Worm (Caenorhabditis elegans): ENCODE results near the gene bre-5.

bre-5 gene

ce11 chrIV:12061229-12061628, 10.2 kb upstream of the bre-5 start, which contains the start of gene K08E4.8:
TSS of gene K08E4.8 (minus strand) at chrIV:12061329.
- no peak for TF ChIP-seq unc-62 (GFP tag; optimal IDR thresholded peaks at IDR 0.05)

- TF ChIP-seq unc-62 (GFP tag; optimal IDR thresholded peaks at IDR 0.05) = no peak
Measured at ce11 chrIV:12057508-12057907, 6.5 kb upstream of the bre-5 start, which contains the start of gene K08E4.3. TSS of gene K08E4.3 (plus strand) at chrIV:12057742.

DNA sequence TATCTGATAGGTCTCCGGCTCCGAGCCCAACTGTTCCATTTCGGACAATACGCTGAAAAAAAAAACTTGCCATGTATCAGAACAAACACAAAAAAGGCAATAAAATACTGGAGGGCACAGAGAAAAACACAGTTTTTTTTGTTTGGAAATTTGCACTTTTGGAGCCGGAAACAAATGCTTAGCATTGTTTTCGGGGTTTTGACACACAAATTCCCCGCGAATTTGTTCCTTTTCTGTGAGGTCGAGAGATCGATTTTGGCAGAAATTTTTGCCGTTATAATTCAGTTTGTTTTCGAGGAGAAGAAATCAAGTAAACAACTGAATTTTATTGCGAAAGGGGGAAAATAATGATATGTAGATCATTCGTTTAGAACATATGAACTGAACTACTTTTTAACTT, 5.6 kb upstream of the bre-5 start, which contains the start of gene K08E4.2:
Gene K08E4.2 (minus strand): TSS at position 54 of the 400 bp plus-strand sequence.
- no peak for TF ChIP-seq unc-62 (GFP tag; optimal IDR thresholded peaks at IDR 0.05)

DNA sequence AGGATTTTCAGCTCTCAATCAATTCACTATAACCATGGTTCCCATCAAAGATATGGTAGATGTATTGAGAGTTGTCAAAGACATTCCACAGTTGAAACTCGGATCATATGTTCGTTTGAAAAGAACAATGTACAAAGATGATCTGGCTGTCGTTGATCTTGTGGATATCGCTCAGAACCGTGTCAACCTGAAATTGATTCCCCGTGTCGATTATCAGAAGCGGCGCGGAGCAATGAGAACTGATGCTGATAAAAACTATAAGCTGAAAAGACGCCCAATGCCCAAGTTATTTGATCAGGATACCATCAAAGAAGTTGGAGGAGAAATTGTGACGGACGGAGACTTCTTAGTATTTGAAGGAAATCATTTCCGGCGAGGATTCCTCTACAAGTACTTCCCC, 1.4 kb upstream of the bre-5 start:
- TF ChIP-seq unc-62 (GFP tag; optimal IDR thresholded peaks at IDR 0.05) = no peak

DNA sequence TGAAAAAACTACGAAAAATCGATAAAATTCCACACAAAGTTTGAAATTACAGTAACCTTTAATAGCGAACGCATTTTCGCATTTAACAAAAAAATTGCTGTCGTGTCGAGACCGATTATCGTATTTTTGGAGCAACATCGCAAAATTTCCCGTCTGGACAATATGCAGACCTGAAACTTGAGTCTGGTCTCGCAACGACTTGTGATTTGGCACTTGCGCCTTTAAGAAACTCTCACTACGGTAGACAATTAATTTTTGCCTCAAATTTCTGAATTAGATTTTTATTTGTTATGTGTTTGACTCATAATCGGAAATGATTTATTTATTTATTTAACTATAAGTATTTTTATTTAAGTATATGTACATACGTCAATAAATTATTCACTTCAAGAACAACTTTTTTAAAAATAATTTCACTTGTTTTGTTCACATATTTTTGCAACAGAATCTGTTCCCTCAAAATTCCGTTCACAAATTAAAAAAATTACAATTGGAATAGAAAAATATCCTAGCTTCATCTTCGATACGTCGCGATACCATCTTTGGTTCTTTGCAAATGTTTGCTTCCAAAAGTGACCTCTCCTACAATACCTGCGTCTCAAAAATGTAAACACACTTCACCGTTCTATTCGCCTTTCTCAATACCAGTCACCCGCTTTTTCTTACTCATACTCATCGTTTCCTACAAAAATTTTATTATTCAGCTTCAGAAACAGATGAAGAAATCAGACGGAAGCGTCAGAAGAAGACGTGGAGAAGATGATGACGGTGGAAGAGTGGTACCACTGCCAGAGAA, 3.3 kb downstream of the bre-5 start, which contains the start of gene T12G3.4:
Gene T12G3.4 (plus strand): TSS at position 705 of the 796 bp plus-strand sequence.
- TF ChIP-seq unc-62 (GFP tag; optimal IDR thresholded peaks at IDR 0.05) = no peak

ce11 chrIV:12046524-12047203, 4.4 kb downstream of the bre-5 start, which contains the start of gene T12G3.2:
TSS of gene T12G3.2 (minus strand) at chrIV:12046967.
- no peak for TF ChIP-seq unc-62 (GFP tag; optimal IDR thresholded peaks at IDR 0.05)

DNA sequence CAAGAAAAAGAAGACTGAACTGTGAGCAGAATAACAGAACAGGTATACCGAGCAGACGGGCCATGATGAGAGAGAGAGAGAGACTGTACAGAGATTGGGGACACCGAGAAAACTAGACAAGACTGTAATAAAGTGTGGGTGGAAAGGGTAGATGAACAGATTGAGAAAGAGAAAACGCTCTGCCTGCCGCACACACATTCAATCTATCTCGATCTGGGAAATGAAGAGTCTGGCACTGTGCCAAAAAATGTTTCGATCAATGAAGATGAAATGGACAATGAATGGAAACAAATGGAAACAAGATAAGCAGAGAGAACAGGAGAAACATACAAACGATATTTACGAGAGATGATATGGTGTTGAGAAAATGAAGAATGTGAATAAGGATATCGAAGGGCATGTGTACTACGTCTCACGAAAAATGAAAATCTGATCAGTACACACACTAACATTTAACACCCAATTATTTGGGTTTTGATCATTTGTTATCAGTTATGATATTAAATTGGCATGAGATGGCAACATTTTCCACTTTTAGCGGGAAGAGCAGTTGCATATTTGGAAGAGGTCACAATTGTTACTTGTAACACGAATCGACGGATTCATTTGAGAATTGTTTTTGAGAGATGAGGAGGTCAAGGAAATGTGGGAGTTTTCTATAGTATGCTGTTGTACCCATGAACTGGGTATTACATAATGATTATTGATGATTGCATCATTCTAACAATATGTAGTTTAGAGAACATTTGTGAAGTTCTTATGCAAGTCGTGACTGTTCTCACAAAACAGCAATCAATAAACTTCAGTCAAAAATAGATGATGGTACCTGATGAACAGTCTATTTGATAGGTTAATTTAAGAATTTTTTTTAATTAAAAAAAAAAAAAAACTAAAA, 5.9 kb downstream of the bre-5 start:
- TF ChIP-seq unc-62 (GFP tag; optimal IDR thresholded peaks at IDR 0.05) = no peak

- TF ChIP-seq unc-62 (GFP tag; optimal IDR thresholded peaks at IDR 0.05) = no peak
Measured at ce11 chrIV:12043054-12043453, 8.0 kb downstream of the bre-5 start.

- no peak for TF ChIP-seq unc-62 (GFP tag; optimal IDR thresholded peaks at IDR 0.05)
Measured at ce11 chrIV:12040431-12040830, 10.6 kb downstream of the bre-5 start.

- TF ChIP-seq unc-62 (GFP tag; optimal IDR thresholded peaks at IDR 0.05) = no peak
Measured at ce11 chrIV:12036924-12037323, 14.1 kb downstream of the bre-5 start.

- no peak for TF ChIP-seq unc-62 (GFP tag; optimal IDR thresholded peaks at IDR 0.05)
Measured at ce11 chrIV:12035422-12035821, 15.6 kb downstream of the bre-5 start.

DNA sequence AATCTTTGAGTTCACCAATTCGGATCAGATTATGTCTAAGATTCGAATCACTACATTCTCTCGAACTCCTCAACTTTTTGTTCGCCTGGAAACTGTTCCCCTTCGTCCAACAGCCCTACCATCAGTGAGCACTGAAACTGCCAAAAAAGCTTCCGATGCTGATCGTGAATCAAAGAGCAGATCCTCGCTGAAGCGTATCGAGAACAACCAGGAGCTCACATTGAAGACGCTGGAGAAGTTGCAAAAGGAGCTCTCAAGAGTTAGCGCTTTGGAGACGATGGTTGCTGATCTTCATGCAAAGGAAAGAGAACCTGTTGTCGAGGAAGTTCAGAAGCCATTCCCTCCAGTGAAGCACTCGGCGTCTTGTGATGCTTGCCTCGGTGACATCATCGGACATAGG, 16.2 kb downstream of the bre-5 start:
- no peak for TF ChIP-seq unc-62 (GFP tag; optimal IDR thresholded peaks at IDR 0.05)

ce11 chrIV:12033985-12034384, 17.0 kb downstream of the bre-5 start, which contains the start of gene sqst-1:
TSS of gene sqst-1 (plus strand) at chrIV:12034282.
- TF ChIP-seq unc-62 (GFP tag; optimal IDR thresholded peaks at IDR 0.05) = no peak

DNA sequence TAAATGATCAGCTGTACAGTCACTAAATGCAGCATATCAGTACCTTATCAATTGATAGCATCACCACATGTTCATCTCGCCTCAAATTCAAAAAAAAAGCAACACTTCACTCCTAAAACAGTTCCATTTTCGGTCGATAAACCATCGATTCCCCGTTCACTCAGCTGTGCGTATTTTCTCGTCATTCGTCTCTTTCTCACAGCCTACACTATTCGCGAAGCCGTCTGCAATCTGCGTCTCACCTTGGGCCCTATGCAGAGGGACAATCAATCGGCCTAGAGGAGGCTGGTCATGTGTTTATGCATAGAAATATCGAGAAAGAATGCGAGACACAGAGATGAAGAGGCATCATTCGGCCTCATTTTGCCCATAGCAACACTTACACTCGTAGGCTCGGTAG, 18.6 kb downstream of the bre-5 start:
- no peak for TF ChIP-seq unc-62 (GFP tag; optimal IDR thresholded peaks at IDR 0.05)

ce11 chrIV:12031003-12031402, 20.0 kb downstream of the bre-5 start, which contains the start of the genes T12G3.6 and mrpl-51:
TSS of gene T12G3.6 (minus strand) at chrIV:12031271.
TSS of gene mrpl-51 (plus strand) at chrIV:12031324.
- TF ChIP-seq unc-62 (GFP tag; optimal IDR thresholded peaks at IDR 0.05) = no peak

Measured in whole organism, dauer.